Worm (Caenorhabditis elegans): ENCODE results near the gene arrd-26.
A peak's percentile ranks its signal among the peaks of the same experiment; 100 is the strongest.

Gene arrd-26

ce11 chrIV:2083734-2084133, 17.7 kb downstream of the arrd-26 start, which contains the start of gene mca-2:
mca-2 (plus strand) TSS chrIV:2084034.
- no peak for TF ChIP-seq fkh-8 (tag; optimal IDR thresholded peaks at IDR 0.05)
- no peak for TF ChIP-seq snpc-4 (tag; optimal IDR thresholded peaks at IDR 0.05)
- TF ChIP-seq C34B4.2 (tag; optimal IDR thresholded peaks at IDR 0.05) = no peak
- TF ChIP-seq lin-13 (GFP tag; optimal IDR thresholded peaks at IDR 0.05) = no peak
- TF ChIP-seq tlp-1 (tag; optimal IDR thresholded peaks at IDR 0.05) = no peak

- TF ChIP-seq lin-15B (tag; optimal IDR thresholded peaks at IDR 0.05) (no peak), fkh-8 (tag; optimal IDR thresholded peaks at IDR 0.05) (no peak), isw-1 (GFP tag; IDR thresholded peaks at IDR 0.05) (no peak), efl-3 (GFP tag; optimal IDR thresholded peaks at IDR 0.05) (no peak)
Observed at ce11 chrIV:2099771-2100170, 33.8 kb downstream of the arrd-26 start, which contains the start of gene C23H5.11. C23H5.11 (minus strand) TSS chrIV:2099871.

ce11 chrIV:2102793-2103192, 36.8 kb downstream of the arrd-26 start, which contains the start of gene C23H5.15:
C23H5.15 (minus strand) TSS chrIV:2102893.
- TF ChIP-seq C04F5.9 (tag; optimal IDR thresholded peaks at IDR 0.05) = no peak
- TF ChIP-seq efl-1 (optimal IDR thresholded peaks at IDR 0.05) = no peak
- TF ChIP-seq efl-1 (GFP tag; optimal IDR thresholded peaks at IDR 0.05 in 1 of 2) = peak in 1 of 2 experiments; percentile 46
- TF ChIP-seq ceh-63 (GFP tag; optimal IDR thresholded peaks at IDR 0.05) = no peak
- no peak for TF ChIP-seq ets-5 (GFP tag; IDR thresholded peaks at IDR 0.05)
- TF ChIP-seq nhr-28 (tag; optimal IDR thresholded peaks at IDR 0.05) = no peak
- TF ChIP-seq alr-1 (tag; optimal IDR thresholded peaks at IDR 0.05; ENCODE audit: borderline replicate concordance) = no peak
- TF ChIP-seq nhr-71 (tag; optimal IDR thresholded peaks at IDR 0.05) = no peak
- no peak for TF ChIP-seq nhr-84 (tag; optimal IDR thresholded peaks at IDR 0.05)
- no peak for TF ChIP-seq xbp-1 (tag; optimal IDR thresholded peaks at IDR 0.05)

ce11 chrIV:2106708-2107107, 40.7 kb downstream of the arrd-26 start:
- no peak for TF ChIP-seq efl-1 (optimal IDR thresholded peaks at IDR 0.05)
- peak in 1 of 2 experiments; percentile 23 for TF ChIP-seq efl-1 (GFP tag; optimal IDR thresholded peaks at IDR 0.05 in 1 of 2)
- TF ChIP-seq egl-27 (tag; optimal IDR thresholded peaks at IDR 0.05) = no peak

ce11 chrIV:2111300-2111874, 45.4 kb downstream of the arrd-26 start, which contains the start of gene che-6:
che-6 (minus strand) TSS chrIV:2111408.
- TF ChIP-seq ceh-90 (tag; optimal IDR thresholded peaks at IDR 0.05) (no peak), efl-1 (optimal IDR thresholded peaks at IDR 0.05) (no peak), efl-1 (GFP tag; optimal IDR thresholded peaks at IDR 0.05 in 1 of 2) (peak in 1 of 2 experiments; percentile 89)

- TF ChIP-seq elt-2 (tag; optimal IDR thresholded peaks at IDR 0.05) (peak; percentile 15), elt-3 (tag; optimal IDR thresholded peaks at IDR 0.05) (no peak), aha-1 (tag; optimal IDR thresholded peaks at IDR 0.05) (no peak)
Observed at ce11 chrIV:2113362-2114056, 47.5 kb downstream of the arrd-26 start, which contains the start of gene C23H5.8. C23H5.8 (minus strand) TSS chrIV:2113412.

- TF ChIP-seq nhr-90 (tag; optimal IDR thresholded peaks at IDR 0.05; ENCODE audit: poor library complexity) (no peak), dsc-1 (tag; optimal IDR thresholded peaks at IDR 0.05) (no peak), unc-130 (tag; optimal IDR thresholded peaks at IDR 0.05) (no peak), sox-4 (tag; optimal IDR thresholded peaks at IDR 0.05) (no peak), nhr-47 (tag; optimal IDR thresholded peaks at IDR 0.05) (no peak), xbp-1 (tag; optimal IDR thresholded peaks at IDR 0.05) (no peak), mab-9 (GFP tag; IDR thresholded peaks at IDR 0.05) (no peak), mep-1 (tag; optimal IDR thresholded peaks at IDR 0.05) (no peak), elt-2 (tag; optimal IDR thresholded peaks at IDR 0.05) (no peak), swsn-7 (tag; optimal IDR thresholded peaks at IDR 0.05) (no peak)
Observed at ce11 chrIV:2114337-2114736, 48.3 kb downstream of the arrd-26 start, which contains the start of gene xbx-4. xbx-4 (plus strand) TSS chrIV:2114637.
